Fruit fly (Drosophila melanogaster) whole organism, wandering third instar larva: Measurements from ENCODE around the gene Kcmf1.

Experiments
- Abd-B ChIP-seq: fragments of >200 bp; optimal IDR thresholded peaks from 2 replicates; lab custom pipeline; 2017; ENCODE audit warnings: missing biosample characterization, missing genetic modification characterization
- CG32264 ChIP-seq: fragments of 200-800 bp; sonication (Bioruptor generic); optimal IDR thresholded peaks from 2 replicates; lab custom pipeline; 2016; ENCODE audit warnings: missing biosample characterization, missing genetic modification characterization
- CG9705 ChIP-seq: fragments of 200-800 bp; sonication (Bioruptor generic); optimal IDR thresholded peaks from 2 replicates; lab custom pipeline; 2018; ENCODE audit warnings: missing biosample characterization, mild to moderate bottlenecking, missing genetic modification characterization
- CrebA ChIP-seq: fragments of 200-800 bp; sonication (Bioruptor generic); optimal IDR thresholded peaks from 2 replicates; lab custom pipeline; 2016; ENCODE audit warnings: missing biosample characterization, mild to moderate bottlenecking, missing genetic modification characterization, borderline replicate concordance
- Dfd ChIP-seq: fragments of >200 bp; optimal IDR thresholded peaks from 2 replicates; lab custom pipeline; 2017; ENCODE audit warnings: missing biosample characterization, missing genetic modification characterization
- Dif ChIP-seq: fragments of 200-275, 200-300 bp; sonication (Bioruptor generic); optimal IDR thresholded peaks from 2 replicates; lab custom pipeline; 2018; ENCODE audit warnings: missing biosample characterization, missing genetic modification characterization; ENCODE audit not compliant: partially characterized antibody
- GATAd ChIP-seq: sonication (Bioruptor generic); optimal IDR thresholded peaks from 2 replicates; lab custom pipeline; 2016; ENCODE audit warnings: missing biosample characterization, missing genetic modification characterization
- HLH106 ChIP-seq: fragments of 200-800 bp; optimal IDR thresholded peaks from 3 replicates; lab custom pipeline; 2019; ENCODE audit warnings: missing biosample characterization, mild to moderate bottlenecking, missing genetic modification characterization, moderate library complexity
- Hnf4 ChIP-seq: fragments of 200-800 bp; sonication (Bioruptor generic); optimal IDR thresholded peaks from 2 replicates; lab custom pipeline; 2016; ENCODE audit warnings: missing biosample characterization, mild to moderate bottlenecking, missing genetic modification characterization
- Hr78 ChIP-seq: fragments of >200 bp; optimal IDR thresholded peaks from 2 replicates; lab custom pipeline; 2017; ENCODE audit warnings: missing biosample characterization, missing genetic modification characterization
- Hr83 ChIP-seq: fragments of 200-300 bp; sonication (Bioruptor generic); optimal IDR thresholded peaks from 2 replicates; lab custom pipeline; 2016; ENCODE audit warnings: missing biosample characterization, mild to moderate bottlenecking, missing genetic modification characterization, moderate library complexity; ENCODE audit not compliant: poor library complexity, severe bottlenecking
- Jra ChIP-seq: sonication (Bioruptor generic); optimal IDR thresholded peaks from 2 replicates; lab custom pipeline; 2016; ENCODE audit warnings: missing biosample characterization, missing genetic modification characterization
- Mio ChIP-seq: sonication (Bioruptor generic); optimal IDR thresholded peaks from 2 replicates; lab custom pipeline; 2016; ENCODE audit warnings: missing biosample characterization, missing genetic modification characterization
- Myc ChIP-seq: fragments of >200 bp; optimal IDR thresholded peaks from 2 replicates; lab custom pipeline; 2017
- N ChIP-seq: fragments of >200 bp; optimal IDR thresholded peaks from 2 replicates; lab custom pipeline; 2018; ENCODE audit warnings: missing biosample characterization, missing external identifiers, missing genetic modification characterization
- OdsH ChIP-seq: fragments of 200-800 bp; sonication (Bioruptor generic); optimal IDR thresholded peaks from 2 replicates; lab custom pipeline; 2016; ENCODE audit warnings: missing biosample characterization, mild to moderate bottlenecking, missing genetic modification characterization
- Rel ChIP-seq, 2 experiments: fragments of 200-800 bp; sonication (Bioruptor generic) in 1 of 2; optimal IDR thresholded peaks; 2 replicates in 1 of 2; 3 replicates in 1 of 2; lab custom pipeline; 2016 to 2019; ENCODE audit warnings: mild to moderate bottlenecking in 2 of 2, missing biosample characterization in 2 of 2, missing genetic modification characterization in 2 of 2, moderate library complexity in 1 of 2
- Sp1 ChIP-seq: fragments of 200-800 bp; sonication (Bioruptor generic); optimal IDR thresholded peaks from 3 replicates; lab custom pipeline; 2019; ENCODE audit warnings: missing biosample characterization, mild to moderate bottlenecking, missing genetic modification characterization, moderate library complexity
- Vsx2 ChIP-seq: fragments of 200-300, 225-300 bp; sonication (Bioruptor generic); optimal IDR thresholded peaks from 2 replicates; lab custom pipeline; 2018; ENCODE audit warnings: missing biosample characterization, missing genetic modification characterization; ENCODE audit not compliant: partially characterized antibody
- br ChIP-seq: fragments of 200-800 bp; sonication (Bioruptor generic); optimal IDR thresholded peaks from 2 replicates; lab custom pipeline; 2016; ENCODE audit warnings: missing biosample characterization, missing genetic modification characterization
- brk ChIP-seq: fragments of 200-800 bp; sonication (Bioruptor generic); optimal IDR thresholded peaks from 2 replicates; lab custom pipeline; 2016; ENCODE audit warnings: missing biosample characterization, mild to moderate bottlenecking, missing genetic modification characterization
- dl ChIP-seq, 2 experiments: fragments of 175-275, 200-275 bp in 1 of 2; fragments of 200-275 bp in 1 of 2; sonication (Bioruptor generic); optimal IDR thresholded peaks; lab custom pipeline; 2018; ENCODE audit warnings: mild to moderate bottlenecking in 2 of 2, missing biosample characterization in 2 of 2, missing genetic modification characterization in 2 of 2, moderate library complexity in 2 of 2; ENCODE audit not compliant: partially characterized antibody in 2 of 2, insufficient read depth in 1 of 2
- dmrt93B ChIP-seq: fragments of 200-800 bp; sonication (Bioruptor generic); optimal IDR thresholded peaks from 2 replicates; lab custom pipeline; 2018; ENCODE audit warnings: missing biosample characterization, mild to moderate bottlenecking, missing genetic modification characterization
- dsf ChIP-seq: sonication (Bioruptor generic); optimal IDR thresholded peaks from 2 replicates; lab custom pipeline; 2016; ENCODE audit warnings: missing biosample characterization, missing genetic modification characterization, borderline replicate concordance
- ey ChIP-seq: fragments of 200-800 bp; sonication (Bioruptor generic); optimal IDR thresholded peaks from 2 replicates; lab custom pipeline; 2016; ENCODE audit warnings: missing biosample characterization, missing genetic modification characterization
- foxo ChIP-seq, 2 experiments: fragments of 200-800 bp; sonication (Bioruptor generic); optimal IDR thresholded peaks; 2 replicates in 1 of 2; 3 replicates in 1 of 2; lab custom pipeline; 2016 to 2017; ENCODE audit warnings: missing biosample characterization in 2 of 2, missing genetic modification characterization in 2 of 2
- fru ChIP-seq: fragments of 200-800 bp; sonication (Bioruptor generic); optimal IDR thresholded peaks from 3 replicates; lab custom pipeline; 2016; ENCODE audit warnings: missing biosample characterization, mild to moderate bottlenecking, missing genetic modification characterization
- h ChIP-seq: fragments of 200-800 bp; sonication (Bioruptor generic); optimal IDR thresholded peaks from 3 replicates; lab custom pipeline; 2016; ENCODE audit warnings: missing biosample characterization, mild to moderate bottlenecking, missing genetic modification characterization
- jim ChIP-seq: fragments of 175-275, 200-325 bp; sonication (Bioruptor generic); optimal IDR thresholded peaks from 2 replicates; lab custom pipeline; 2016; ENCODE audit warnings: missing biosample characterization, mild to moderate bottlenecking, missing genetic modification characterization
- lola ChIP-seq: fragments of >200 bp; optimal IDR thresholded peaks from 2 replicates; lab custom pipeline; 2017; ENCODE audit warnings: missing biosample characterization, missing genetic modification characterization
- pan ChIP-seq: fragments of >200 bp; optimal IDR thresholded peaks from 2 replicates; lab custom pipeline; 2017
- psq ChIP-seq: fragments of 200-800 bp; sonication (Bioruptor generic); optimal IDR thresholded peaks from 3 replicates; lab custom pipeline; 2017; ENCODE audit warnings: missing biosample characterization, mild to moderate bottlenecking, missing genetic modification characterization, moderate library complexity
- rgr ChIP-seq: fragments of 200-800 bp; sonication (Bioruptor generic); optimal IDR thresholded peaks from 3 replicates; lab custom pipeline; 2016; ENCODE audit warnings: missing biosample characterization, mild to moderate bottlenecking, missing genetic modification characterization
- sage ChIP-seq: fragments of 200-800 bp; sonication (Bioruptor generic); optimal IDR thresholded peaks from 2 replicates; lab custom pipeline; 2016; ENCODE audit warnings: missing biosample characterization, mild to moderate bottlenecking, missing genetic modification characterization
- sv ChIP-seq: fragments of 200-800 bp; sonication (Bioruptor generic); optimal IDR thresholded peaks from 3 replicates; lab custom pipeline; 2016; ENCODE audit warnings: missing biosample characterization, missing genetic modification characterization
- tai ChIP-seq: sonication (Bioruptor generic); optimal IDR thresholded peaks from 2 replicates; lab custom pipeline; 2016; ENCODE audit warnings: missing biosample characterization, missing genetic modification characterization
- usp ChIP-seq: fragments of >200 bp; optimal IDR thresholded peaks from 2 replicates; lab custom pipeline; 2017; ENCODE audit warnings: missing biosample characterization, missing genetic modification characterization
- woc ChIP-seq: sonication (Bioruptor generic); optimal IDR thresholded peaks from 2 replicates; lab custom pipeline; 2016; ENCODE audit warnings: missing biosample characterization, mild to moderate bottlenecking, missing genetic modification characterization

Gene Kcmf1

DNA sequence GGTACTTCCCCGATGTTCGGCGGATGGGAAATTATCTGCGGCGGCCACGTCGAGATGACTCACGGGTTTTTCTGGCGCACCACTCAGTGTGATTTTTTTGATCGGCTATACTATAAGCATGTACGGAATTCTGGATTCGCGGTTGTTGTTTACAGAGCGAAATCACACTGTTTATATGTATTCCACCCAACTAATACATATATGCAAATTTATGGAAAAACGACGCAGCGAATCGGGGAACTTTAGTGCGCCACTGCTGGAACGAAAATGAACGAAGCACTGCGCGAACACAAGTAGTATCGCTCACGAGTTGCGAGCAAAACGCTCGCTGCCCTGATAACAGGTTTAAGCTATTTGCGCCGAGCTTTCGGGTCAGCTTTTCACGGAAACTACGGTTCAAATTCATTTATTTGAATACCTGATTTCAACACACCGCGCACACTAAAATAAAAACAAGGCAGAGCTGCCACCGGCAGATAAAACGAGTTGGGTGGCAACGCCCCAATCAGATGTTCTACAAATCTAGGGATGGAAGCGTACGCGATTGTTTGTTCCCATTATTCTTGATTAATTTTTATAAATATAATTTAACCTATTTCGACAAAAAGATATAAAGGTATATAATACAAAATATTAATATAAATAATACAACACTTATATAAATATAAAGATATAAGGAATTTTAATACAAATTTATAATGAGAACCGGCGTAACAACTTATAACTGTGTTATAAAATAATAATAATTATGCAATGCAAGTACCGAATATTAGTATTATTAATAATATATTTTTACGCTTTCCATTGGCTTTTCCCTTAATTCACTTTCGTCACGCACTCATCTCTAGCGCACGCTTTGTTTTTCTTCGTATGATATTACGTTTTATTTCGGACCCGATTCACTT is 33.1 kb upstream of the Kcmf1 start, which contains the start of gene Rel:
Gene Rel, minus strand, starts transcription at position 417 of the 905 bp plus-strand sequence.
- TF ChIP-seq CG9705: peak; percentile 48
- TF ChIP-seq Hr83 (GFP tag; lab: Kevin White, UChicago): peak; percentile 27
- TF ChIP-seq tai (GFP tag; lab: Kevin White, UChicago): no peak
- TF ChIP-seq Dif (GFP tag; lab: Kevin White, UChicago): peak; percentile 75
- TF ChIP-seq lola (GFP tag; lab: Kevin White, UChicago): no peak
- TF ChIP-seq jim (GFP tag; lab: Kevin White, UChicago): no peak
- peak; percentile 66 for TF ChIP-seq psq (GFP tag; lab: Kevin White, UChicago)
- no peak for TF ChIP-seq Hr78 (GFP tag; lab: Kevin White, UChicago)
- no peak for TF ChIP-seq pan
- TF ChIP-seq sv (GFP tag; lab: Kevin White, UChicago): peak; percentile 48
- peak; percentile 80 for TF ChIP-seq h
- peak; percentile 56 for TF ChIP-seq br (GFP tag; lab: Kevin White, UChicago)
- TF ChIP-seq OdsH (GFP tag; lab: Kevin White, UChicago): peak; percentile 59
- peak; percentile 54 for TF ChIP-seq woc
- no peak for TF ChIP-seq Vsx2 (GFP tag; lab: Kevin White, UChicago)
- peak; percentile 10 to 62 for TF ChIP-seq foxo (GFP tag; optimal IDR thresholded peaks at IDR 0.05; lab: Kevin White, UChicago)
- no peak for TF ChIP-seq usp
- TF ChIP-seq sage (GFP tag; lab: Kevin White, UChicago): no peak
- TF ChIP-seq HLH106 (tag; lab: Kevin White, UChicago): peak; percentile 86
- TF ChIP-seq Mio (GFP tag; lab: Kevin White, UChicago): no peak
- TF ChIP-seq Myc (lab: Kevin White, UChicago): no peak
- TF ChIP-seq dsf (GFP tag; lab: Kevin White, UChicago): no peak
- TF ChIP-seq Rel (GFP tag; optimal IDR thresholded peaks at IDR 0.05; lab: Kevin White, UChicago): no peak
- no peak for TF ChIP-seq Rel (tag; optimal IDR thresholded peaks at IDR 0.05; lab: Kevin White, UChicago)
- TF ChIP-seq Dfd (GFP tag; lab: Kevin White, UChicago): no peak
- TF ChIP-seq Hnf4 (GFP tag; lab: Kevin White, UChicago): peak; percentile 58
- peak; percentile 4 for TF ChIP-seq ey (GFP tag; lab: Kevin White, UChicago)
- TF ChIP-seq CrebA (GFP tag; lab: Kevin White, UChicago): no peak
- TF ChIP-seq CG32264 (GFP tag; lab: Kevin White, UChicago): no peak
- TF ChIP-seq Abd-B: no peak
- peak; percentile 58 for TF ChIP-seq dmrt93B (GFP tag; lab: Kevin White, UChicago)
- peak; percentile 14 to 71 for TF ChIP-seq dl (GFP tag; optimal IDR thresholded peaks at IDR 0.05; lab: Kevin White, UChicago; ENCODE audit: insufficient read depth in 1 of 2, partially characterized antibody in 2 of 2)
- TF ChIP-seq Sp1 (GFP tag; lab: Kevin White, UChicago): peak; percentile 77
- TF ChIP-seq rgr (GFP tag; lab: Kevin White, UChicago): peak; percentile 52
- TF ChIP-seq brk (GFP tag; lab: Kevin White, UChicago): peak; percentile 43
- TF ChIP-seq N (GFP tag; lab: Kevin White, UChicago): no peak
- peak; percentile 50 for TF ChIP-seq fru (GFP tag; lab: Kevin White, UChicago)
- TF ChIP-seq Jra (GFP tag; lab: Kevin White, UChicago): peak; percentile 91
- no peak for TF ChIP-seq GATAd (GFP tag; lab: Kevin White, UChicago)

DNA sequence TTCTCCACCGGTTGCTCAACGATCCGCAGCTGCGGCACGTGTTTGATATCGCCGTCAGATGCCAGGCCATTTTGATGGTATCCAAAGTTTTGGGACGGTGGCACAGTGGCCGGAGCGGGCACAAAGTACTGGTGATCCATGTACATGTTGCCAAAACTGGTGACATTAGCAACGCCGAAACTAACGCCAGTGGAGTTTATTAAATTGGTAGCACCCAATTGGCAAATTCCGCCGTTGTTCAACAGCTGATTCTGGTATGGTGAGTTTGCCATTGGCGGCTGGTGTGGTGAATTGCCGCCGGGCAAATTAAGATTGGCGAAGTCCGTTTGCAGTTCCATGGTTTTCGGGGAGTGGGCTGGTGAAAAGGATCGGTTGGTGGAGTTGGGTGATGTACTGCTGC is 32.2 kb upstream of the Kcmf1 start:
- no peak for TF ChIP-seq psq (GFP tag; lab: Kevin White, UChicago)
- no peak for TF ChIP-seq GATAd (GFP tag; lab: Kevin White, UChicago)
- no peak for TF ChIP-seq brk (GFP tag; lab: Kevin White, UChicago)
- TF ChIP-seq Sp1 (GFP tag; lab: Kevin White, UChicago): no peak
- TF ChIP-seq CrebA (GFP tag; lab: Kevin White, UChicago): no peak
- TF ChIP-seq dl (GFP tag; optimal IDR thresholded peaks at IDR 0.05; lab: Kevin White, UChicago; ENCODE audit: insufficient read depth in 1 of 2, partially characterized antibody in 2 of 2): no peak
- no peak for TF ChIP-seq Dif (GFP tag; lab: Kevin White, UChicago)
- TF ChIP-seq fru (GFP tag; lab: Kevin White, UChicago): no peak
- TF ChIP-seq br (GFP tag; lab: Kevin White, UChicago): no peak
- TF ChIP-seq Hnf4 (GFP tag; lab: Kevin White, UChicago): no peak
- TF ChIP-seq, all 38 proteins: peak for 0
